Fruit fly (Drosophila melanogaster): ENCODE measurements around the gene GstO1.
A peak's percentile ranks its signal among the peaks of the same experiment; 100 is the strongest.

GstO1 gene

DNA sequence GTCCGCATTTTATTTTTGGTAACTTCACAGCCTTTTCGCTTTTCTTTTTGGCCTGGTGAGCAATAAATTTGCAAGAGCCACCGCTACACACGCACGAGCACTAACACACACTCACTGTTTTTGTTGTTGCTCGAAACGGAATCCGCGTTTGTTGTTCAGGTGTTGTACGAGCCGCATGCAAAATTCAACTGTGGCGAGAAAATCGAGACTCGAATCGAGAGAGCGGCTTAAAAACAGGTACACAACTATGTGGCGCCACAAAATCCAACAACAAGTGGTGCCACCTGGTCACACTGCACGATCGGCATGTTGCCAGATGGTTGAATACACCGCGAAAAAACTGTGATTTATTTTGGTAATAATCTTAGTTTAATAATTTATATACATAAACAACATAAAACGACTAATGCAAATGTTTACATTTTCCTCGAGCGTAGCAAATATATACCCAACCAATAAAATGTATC lies 17.7 kb downstream of the GstO1 start, which contains the start of gene CG43163 (continued):
- peak; percentile 47; the same call in 1 of the 2 replicates for TF ChIP-seq ato (GFP tag; IDR thresholded peaks at IDR 0.05; ENCODE audit: partially characterized antibody)
- no peak for TF ChIP-seq Lpt (GFP tag; optimal IDR thresholded peaks at IDR 0.05)
- TF ChIP-seq br (optimal IDR thresholded peaks at IDR 0.05), result no peak
- TF ChIP-seq CG13296 (GFP tag; optimal IDR thresholded peaks at IDR 0.05), result peak; percentile 53
- TF ChIP-seq kah (GFP tag; optimal IDR thresholded peaks at IDR 0.05), result peak; percentile 53
- peak; percentile 43; the same call in 1 of the 2 replicates for TF ChIP-seq H2.0 (GFP tag; IDR thresholded peaks at IDR 0.05)
- no peak for TF ChIP-seq CG8359 (GFP tag; optimal IDR thresholded peaks at IDR 0.05; ENCODE audit: borderline replicate concordance)
- TF ChIP-seq tup (GFP tag; optimal IDR thresholded peaks at IDR 0.05), result peak; percentile 22
- peak; percentile 66 for TF ChIP-seq Hr3 (GFP tag; optimal IDR thresholded peaks at IDR 0.05)
- no peak for TF ChIP-seq crc (GFP tag; optimal IDR thresholded peaks at IDR 0.05)
- TF ChIP-seq CG11723 (GFP tag; optimal IDR thresholded peaks at IDR 0.05), result no peak
- peak; percentile 62; the same call in 1 of the 3 replicates for TF ChIP-seq CG2889 (GFP tag; IDR thresholded peaks at IDR 0.05)
- peak; percentile 81 for TF ChIP-seq CG17328 (GFP tag; IDR thresholded peaks at IDR 0.05)
- TF ChIP-seq Hr78 (GFP tag; optimal IDR thresholded peaks at IDR 0.05), result peak in 1 of 2 experiments; percentile 76
- peak; percentile 43 for TF ChIP-seq CG12071 (GFP tag; optimal IDR thresholded peaks at IDR 0.05)
- peak; percentile 58 for TF ChIP-seq CG15601 (tag; optimal IDR thresholded peaks at IDR 0.05)
- TF ChIP-seq sd (tag; optimal IDR thresholded peaks at IDR 0.05), result peak; percentile 53
- TF ChIP-seq pzg (GFP tag; optimal IDR thresholded peaks at IDR 0.05), result peak; percentile 72
- TF ChIP-seq gfzf (GFP tag; optimal IDR thresholded peaks at IDR 0.05), result peak; percentile 82
- no peak for TF ChIP-seq CG3995 (GFP tag; optimal IDR thresholded peaks at IDR 0.05)
- TF ChIP-seq CG4730 (GFP tag; IDR thresholded peaks at IDR 0.05), result no peak
- TF ChIP-seq dati (GFP tag; IDR thresholded peaks at IDR 0.05), result no peak
- peak; percentile 72 for TF ChIP-seq Rfx (GFP tag; IDR thresholded peaks at IDR 0.05)
- no peak for TF ChIP-seq toy (GFP tag; IDR thresholded peaks at IDR 0.05)
- peak; percentile 47 for TF ChIP-seq CG16863 (GFP tag; optimal IDR thresholded peaks at IDR 0.05)
- TF ChIP-seq crp (GFP tag; optimal IDR thresholded peaks at IDR 0.05), result peak in 1 of 2 experiments; percentile 32
- peak; percentile 52; the same call in 1 of the 3 replicates for TF ChIP-seq otp (GFP tag; IDR thresholded peaks at IDR 0.05)
- 0 out of 2 replicates have a peak, but pooled peaks have one; percentile 9 for TF ChIP-seq CG17612 (GFP tag; IDR thresholded peaks at IDR 0.05)
- TF ChIP-seq CG11504 (tag; optimal IDR thresholded peaks at IDR 0.05), result no peak
- TF ChIP-seq Nf-YB (GFP tag; optimal IDR thresholded peaks at IDR 0.05), result peak; percentile 36
- peak; percentile 10 for TF ChIP-seq slou (GFP tag; optimal IDR thresholded peaks at IDR 0.05)
- peak; percentile 58 for TF ChIP-seq Rx (GFP tag; IDR thresholded peaks at IDR 0.05)
- no peak for TF ChIP-seq CG12236 (GFP tag; optimal IDR thresholded peaks at IDR 0.05)
- TF ChIP-seq CG12219 (GFP tag; optimal IDR thresholded peaks at IDR 0.05), result peak; percentile 47
- TF ChIP-seq CG1233 (GFP tag; optimal IDR thresholded peaks at IDR 0.05), result peak; percentile 52
- TF ChIP-seq Doc2 (GFP tag; IDR thresholded peaks at IDR 0.05), result no peak
- TF ChIP-seq Med (GFP tag), result peak; percentile 93
- peak; percentile 80 for TF ChIP-seq slbo (GFP tag; IDR thresholded peaks at IDR 0.05)
- peak; percentile 28; the same call in 1 of the 3 replicates for TF ChIP-seq B-H1 (GFP tag; IDR thresholded peaks at IDR 0.05)
- TF ChIP-seq al (GFP tag; IDR thresholded peaks at IDR 0.05), result peak; percentile 51; the same call in 1 of the 2 replicates
- TF ChIP-seq maf-S (GFP tag; optimal IDR thresholded peaks at IDR 0.05), result no peak
- peak; percentile 54 for TF ChIP-seq dm (GFP tag; optimal IDR thresholded peaks at IDR 0.05)
- peak; percentile 72; the same call in 2 of the 3 replicates for TF ChIP-seq CG17361 (GFP tag; IDR thresholded peaks at IDR 0.05)
- no peak for TF ChIP-seq Hey (tag; optimal IDR thresholded peaks at IDR 0.05)
- peak; percentile 18 for TF ChIP-seq Camta (GFP tag; optimal IDR thresholded peaks at IDR 0.05)
- no peak for TF ChIP-seq kay (GFP tag; optimal IDR thresholded peaks at IDR 0.05)
- peak; percentile 65 for TF ChIP-seq cg (GFP tag; optimal IDR thresholded peaks at IDR 0.05)
- TF ChIP-seq Stat92E (GFP tag; optimal IDR thresholded peaks at IDR 0.05), result peak in 1 of 3 experiments; percentile 8
- peak; percentile 22 for TF ChIP-seq CG4707 (GFP tag; optimal IDR thresholded peaks at IDR 0.05)
- no peak for TF ChIP-seq Hmx (GFP tag; optimal IDR thresholded peaks at IDR 0.05)

All from whole organism, embryonic.